Fruit fly (Drosophila melanogaster): ENCODE data around the gene CG33796.

CG33796 gene

DNA sequence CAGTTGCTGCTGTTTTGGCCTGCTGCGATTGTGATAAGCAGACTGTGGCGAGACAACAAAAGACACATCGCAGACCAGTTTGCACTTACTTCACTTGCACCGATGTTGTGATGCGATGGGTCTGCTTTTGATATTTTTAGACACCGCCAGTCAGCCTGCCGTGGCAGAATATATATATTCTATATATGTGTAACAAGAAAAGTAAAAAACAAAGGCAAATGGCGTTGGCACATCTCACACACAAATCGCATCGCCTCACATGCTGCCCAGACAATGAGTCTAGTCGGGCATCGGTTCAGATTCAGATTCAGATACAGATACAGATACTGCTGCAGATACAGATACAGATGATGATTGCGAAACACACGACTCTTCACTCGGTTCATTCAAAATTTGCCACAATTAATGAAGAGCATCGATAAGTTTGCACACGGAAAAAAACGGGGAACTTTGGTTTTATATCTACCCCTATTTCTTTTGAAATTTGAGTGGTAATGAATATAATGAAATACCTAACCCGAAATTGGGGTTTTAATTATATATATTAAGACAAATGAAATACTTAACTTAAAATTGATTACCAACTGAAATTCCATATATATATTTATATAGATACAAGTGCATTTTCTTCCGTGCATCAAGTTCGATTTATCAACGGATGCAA lies 2.1 kb downstream of the CG33796 start:
- no peak for TF ChIP-seq usp (GFP tag; optimal IDR thresholded peaks at IDR 0.05)
- peak; percentile 4 for TF ChIP-seq Sp1 (GFP tag; optimal IDR thresholded peaks at IDR 0.05)
- TF ChIP-seq CrebA (GFP tag; optimal IDR thresholded peaks at IDR 0.05; ENCODE audit: borderline replicate concordance) = peak; percentile 33
- TF ChIP-seq jim (GFP tag; optimal IDR thresholded peaks at IDR 0.05) = no peak
- TF ChIP-seq Rel (GFP tag; optimal IDR thresholded peaks at IDR 0.05) = no peak
- peak; percentile 13 for TF ChIP-seq Rel (tag; optimal IDR thresholded peaks at IDR 0.05)
- no peak for TF ChIP-seq Hr78 (GFP tag; optimal IDR thresholded peaks at IDR 0.05)
- TF ChIP-seq dmrt93B (GFP tag; optimal IDR thresholded peaks at IDR 0.05) = no peak
- no peak for TF ChIP-seq GATAd (GFP tag; optimal IDR thresholded peaks at IDR 0.05)
- TF ChIP-seq CG32264 (GFP tag; optimal IDR thresholded peaks at IDR 0.05) = no peak
- no peak for TF ChIP-seq sv (GFP tag; optimal IDR thresholded peaks at IDR 0.05)
- no peak for TF ChIP-seq Myc (optimal IDR thresholded peaks at IDR 0.05)
- TF ChIP-seq dl (GFP tag; optimal IDR thresholded peaks at IDR 0.05; ENCODE audit: insufficient read depth in 1 of 2, partially characterized antibody in 2 of 2) = peak in 1 of 2 experiments; percentile 8
- TF ChIP-seq h (GFP tag; optimal IDR thresholded peaks at IDR 0.05) = no peak
- no peak for TF ChIP-seq foxo (GFP tag; optimal IDR thresholded peaks at IDR 0.05)
- no peak for TF ChIP-seq dsf (GFP tag; optimal IDR thresholded peaks at IDR 0.05; ENCODE audit: borderline replicate concordance)
- peak; percentile 31 for TF ChIP-seq br (GFP tag; optimal IDR thresholded peaks at IDR 0.05)
- no peak for TF ChIP-seq ey (GFP tag; optimal IDR thresholded peaks at IDR 0.05)
- TF ChIP-seq Mio (GFP tag; optimal IDR thresholded peaks at IDR 0.05) = no peak
- TF ChIP-seq brk (GFP tag; optimal IDR thresholded peaks at IDR 0.05) = no peak
- no peak for TF ChIP-seq N (GFP tag; optimal IDR thresholded peaks at IDR 0.05)
- TF ChIP-seq psq (GFP tag; optimal IDR thresholded peaks at IDR 0.05) = no peak
- peak; percentile 6 for TF ChIP-seq OdsH (GFP tag; optimal IDR thresholded peaks at IDR 0.05)
- TF ChIP-seq Dfd (GFP tag; optimal IDR thresholded peaks at IDR 0.05) = no peak
- TF ChIP-seq Vsx2 (GFP tag; optimal IDR thresholded peaks at IDR 0.05; ENCODE audit: partially characterized antibody) = no peak
- no peak for TF ChIP-seq Hr83 (GFP tag; optimal IDR thresholded peaks at IDR 0.05; ENCODE audit: poor library complexity, severe bottlenecking)
- no peak for TF ChIP-seq pan (optimal IDR thresholded peaks at IDR 0.05)
- TF ChIP-seq lola (GFP tag; optimal IDR thresholded peaks at IDR 0.05) = no peak
- TF ChIP-seq Dif (GFP tag; optimal IDR thresholded peaks at IDR 0.05; ENCODE audit: partially characterized antibody) = no peak
- no peak for TF ChIP-seq sage (GFP tag; optimal IDR thresholded peaks at IDR 0.05)
- TF ChIP-seq Jra (GFP tag; optimal IDR thresholded peaks at IDR 0.05) = no peak
- TF ChIP-seq HLH106 (tag; optimal IDR thresholded peaks at IDR 0.05) = peak; percentile 5
- TF ChIP-seq fru (GFP tag; optimal IDR thresholded peaks at IDR 0.05) = peak; percentile 4
- peak; percentile 7 for TF ChIP-seq Hnf4 (GFP tag; optimal IDR thresholded peaks at IDR 0.05)
- TF ChIP-seq tai (GFP tag; optimal IDR thresholded peaks at IDR 0.05) = no peak
- TF ChIP-seq Abd-B (GFP tag; optimal IDR thresholded peaks at IDR 0.05) = no peak
- TF ChIP-seq rgr (GFP tag; optimal IDR thresholded peaks at IDR 0.05) = no peak
- TF ChIP-seq CG9705 (GFP tag; optimal IDR thresholded peaks at IDR 0.05) = no peak
- TF ChIP-seq woc (GFP tag; optimal IDR thresholded peaks at IDR 0.05) = no peak

DNA sequence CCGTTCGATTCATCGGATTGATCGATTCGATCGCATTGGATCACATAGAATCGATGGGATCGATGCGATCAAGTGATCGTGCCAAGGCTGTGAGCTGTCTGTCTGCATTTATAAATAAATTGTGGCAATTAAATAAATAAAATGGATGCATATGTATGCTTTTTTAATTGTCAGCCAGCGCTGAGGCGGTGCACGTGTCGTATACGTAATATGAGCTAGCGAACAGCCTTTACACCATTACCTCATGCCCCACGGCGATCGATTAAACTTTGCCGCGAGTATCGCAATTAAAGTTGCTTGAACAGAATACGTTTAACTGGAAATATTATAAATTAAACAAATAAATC lies 2.9 kb downstream of the CG33796 start:
- TF ChIP-seq jim (GFP tag; optimal IDR thresholded peaks at IDR 0.05) (no peak), sv (GFP tag; optimal IDR thresholded peaks at IDR 0.05) (no peak), OdsH (GFP tag; optimal IDR thresholded peaks at IDR 0.05) (no peak), Rel (GFP tag; optimal IDR thresholded peaks at IDR 0.05) (no peak), Rel (tag; optimal IDR thresholded peaks at IDR 0.05) (no peak), Hr83 (GFP tag; optimal IDR thresholded peaks at IDR 0.05; ENCODE audit: poor library complexity, severe bottlenecking) (no peak), psq (GFP tag; optimal IDR thresholded peaks at IDR 0.05) (no peak), Vsx2 (GFP tag; optimal IDR thresholded peaks at IDR 0.05; ENCODE audit: partially characterized antibody) (no peak), pan (optimal IDR thresholded peaks at IDR 0.05) (no peak), GATAd (GFP tag; optimal IDR thresholded peaks at IDR 0.05) (no peak), rgr (GFP tag; optimal IDR thresholded peaks at IDR 0.05) (no peak), foxo (GFP tag; optimal IDR thresholded peaks at IDR 0.05) (no peak), dsf (GFP tag; optimal IDR thresholded peaks at IDR 0.05; ENCODE audit: borderline replicate concordance) (no peak), CG32264 (GFP tag; optimal IDR thresholded peaks at IDR 0.05) (no peak), ey (GFP tag; optimal IDR thresholded peaks at IDR 0.05) (no peak), Dfd (GFP tag; optimal IDR thresholded peaks at IDR 0.05) (no peak), tai (GFP tag; optimal IDR thresholded peaks at IDR 0.05) (no peak), fru (GFP tag; optimal IDR thresholded peaks at IDR 0.05) (no peak), Jra (GFP tag; optimal IDR thresholded peaks at IDR 0.05) (no peak)
